In genomic region chrX:6332988-6333719, dm6 we compare ENCODE assay signal across 5 fruit fly cellular contexts.
TF ChIP-seq lines count a peak whose summit lies in the region.

No protein-coding gene starts in this region.

- TF ChIP-seq CTCF in whole organism, embryonic (GFP tag; optimal IDR thresholded peaks at IDR 0.05; lab: Kevin White, UChicago): no peak

TF ChIP-seq in whole organism, adult, 20 proteins besides CTCF, POLR2A, EP300 and RAD21:
- peak; percentile 37 for TF ChIP-seq Mnt (GFP tag; optimal IDR thresholded peaks at IDR 0.05; lab: Kevin White, UChicago)
- no peak for TF ChIP-seq CG33017 (tag; optimal IDR thresholded peaks at IDR 0.05; lab: Kevin White, UChicago)
- TF ChIP-seq CG5204 (GFP tag; optimal IDR thresholded peaks at IDR 0.05; lab: Kevin White, UChicago): peak; percentile 47
- peak; percentile 53 for TF ChIP-seq bab1 (GFP tag; optimal IDR thresholded peaks at IDR 0.05; lab: Kevin White, UChicago)
- TF ChIP-seq Crg-1 (GFP tag; optimal IDR thresholded peaks at IDR 0.05; lab: Kevin White, UChicago): peak; percentile 23
- peak; percentile 65 for TF ChIP-seq tj (GFP tag; optimal IDR thresholded peaks at IDR 0.05; lab: Kevin White, UChicago)
- peak; percentile 53 for TF ChIP-seq Hr96 (GFP tag; optimal IDR thresholded peaks at IDR 0.05; lab: Kevin White, UChicago)
- peak; percentile 23 for TF ChIP-seq CG7045 (GFP tag; optimal IDR thresholded peaks at IDR 0.05; lab: Kevin White, UChicago)
- TF ChIP-seq ovo (GFP tag; optimal IDR thresholded peaks at IDR 0.05; lab: Kevin White, UChicago): no peak
- TF ChIP-seq cnc (optimal IDR thresholded peaks at IDR 0.05; lab: Kevin White, UChicago): no peak
- TF ChIP-seq kay (GFP tag; lab: Kevin White, UChicago; ENCODE audit: borderline replicate concordance): peak; percentile 36
- TF ChIP-seq Clk (GFP tag; optimal IDR thresholded peaks at IDR 0.05; lab: Kevin White, UChicago): no peak
- no peak for TF ChIP-seq CG7101 (tag; optimal IDR thresholded peaks at IDR 0.05; lab: Kevin White, UChicago)
- peak; percentile 14 for TF ChIP-seq pad (GFP tag; optimal IDR thresholded peaks at IDR 0.05; lab: Kevin White, UChicago)
- peak; percentile 30 for TF ChIP-seq CG12768 (GFP tag; optimal IDR thresholded peaks at IDR 0.05; lab: Kevin White, UChicago)
- peak; percentile 57 for TF ChIP-seq CG11617 (GFP tag; optimal IDR thresholded peaks at IDR 0.05; lab: Kevin White, UChicago)

TF ChIP-seq in whole organism, embryonic, 481 proteins besides CTCF, POLR2A, EP300 and RAD21 (continues in another document):
- TF ChIP-seq grau (tag; optimal IDR thresholded peaks at IDR 0.05; lab: Kevin White, UChicago) (peak; percentile 53), CG17802 (tag; optimal IDR thresholded peaks at IDR 0.05; lab: Kevin White, UChicago) (no peak), gro (GFP tag; optimal IDR thresholded peaks at IDR 0.05; lab: Kevin White, UChicago) (no peak), lab (GFP tag; optimal IDR thresholded peaks at IDR 0.05; lab: Kevin White, UChicago) (peak; percentile 7), CG8281 (tag; optimal IDR thresholded peaks at IDR 0.05; lab: Kevin White, UChicago) (no peak), CG13296 (GFP tag; optimal IDR thresholded peaks at IDR 0.05; lab: Kevin White, UChicago) (no peak), Sry-β (GFP tag; optimal IDR thresholded peaks at IDR 0.05; lab: Kevin White, UChicago) (no peak), CG15269 (tag; optimal IDR thresholded peaks at IDR 0.05; lab: Kevin White, UChicago) (peak; percentile 12), ken (GFP tag; IDR thresholded peaks at IDR 0.05; lab: Robert Waterston, UW) (no peak), PHDP (tag; optimal IDR thresholded peaks at IDR 0.05; lab: Kevin White, UChicago) (no peak), corto (GFP tag; optimal IDR thresholded peaks at IDR 0.05; lab: Kevin White, UChicago) (no peak), CG14710 (tag; optimal IDR thresholded peaks at IDR 0.05; lab: Kevin White, UChicago) (no peak), pb (GFP tag; optimal IDR thresholded peaks at IDR 0.05; lab: Kevin White, UChicago) (no peak), Oaz (GFP tag; IDR thresholded peaks at IDR 0.05; lab: Robert Waterston, UW) (no peak), Dref (GFP tag; IDR thresholded peaks at IDR 0.05; lab: Robert Waterston, UW) (no peak), gem (tag; optimal IDR thresholded peaks at IDR 0.05; lab: Kevin White, UChicago) (peak; percentile 31), HHEX (GFP tag; optimal IDR thresholded peaks at IDR 0.05; lab: Kevin White, UChicago) (no peak), CG11456 (GFP tag; IDR thresholded peaks at IDR 0.05; lab: Robert Waterston, UW) (no peak), sim (GFP tag; IDR thresholded peaks at IDR 0.05; lab: Robert Waterston, UW) (no peak), Mes4 (GFP tag; optimal IDR thresholded peaks at IDR 0.05; lab: Kevin White, UChicago) (no peak), caup (GFP tag; optimal IDR thresholded peaks at IDR 0.05; lab: Kevin White, UChicago; ENCODE audit: severe bottlenecking) (no peak)

TF ChIP-seq in whole organism, prepupa, 60 proteins besides CTCF, POLR2A, EP300 and RAD21 (continues in another document):
- TF ChIP-seq CG11294 (GFP tag; IDR thresholded peaks at IDR 0.05; lab: Robert Waterston, UW) (no peak), Hr38 (GFP tag; optimal IDR thresholded peaks at IDR 0.05; lab: Kevin White, UChicago) (no peak), fkh (GFP tag; optimal IDR thresholded peaks at IDR 0.05; lab: Kevin White, UChicago) (no peak), fd59A (GFP tag; optimal IDR thresholded peaks at IDR 0.05; lab: Kevin White, UChicago) (peak; percentile 26), vri (GFP tag; optimal IDR thresholded peaks at IDR 0.05; lab: Kevin White, UChicago) (no peak), Sox14 (GFP tag; optimal IDR thresholded peaks at IDR 0.05; lab: Kevin White, UChicago) (peak; percentile 5), ss (GFP tag; optimal IDR thresholded peaks at IDR 0.05; lab: Kevin White, UChicago) (peak; percentile 20 to 38), Ets96B (tag; optimal IDR thresholded peaks at IDR 0.05; lab: Kevin White, UChicago) (peak; percentile 18), OdsH (GFP tag; optimal IDR thresholded peaks at IDR 0.05; lab: Kevin White, UChicago) (peak; percentile 41), CG9139 (GFP tag; optimal IDR thresholded peaks at IDR 0.05; lab: Kevin White, UChicago) (no peak), dsx (GFP tag; optimal IDR thresholded peaks at IDR 0.05; lab: Kevin White, UChicago; ENCODE audit: poor library complexity, severe bottlenecking) (no peak), topi (GFP tag; optimal IDR thresholded peaks at IDR 0.05; lab: Kevin White, UChicago) (peak; percentile 21), spab (GFP tag; optimal IDR thresholded peaks at IDR 0.05; lab: Kevin White, UChicago) (peak; percentile 39), CG34406 (GFP tag; optimal IDR thresholded peaks at IDR 0.05; lab: Kevin White, UChicago) (peak; percentile 2), CG8319 (GFP tag; optimal IDR thresholded peaks at IDR 0.05; lab: Kevin White, UChicago) (peak; percentile 9), Blimp-1 (GFP tag; optimal IDR thresholded peaks at IDR 0.05; lab: Kevin White, UChicago) (no peak), CG6276 (GFP tag; optimal IDR thresholded peaks at IDR 0.05; lab: Kevin White, UChicago) (peak; percentile 20), CG1621 (tag; optimal IDR thresholded peaks at IDR 0.05; lab: Kevin White, UChicago) (no peak), Sox102F (GFP tag; optimal IDR thresholded peaks at IDR 0.05; lab: Kevin White, UChicago) (peak; percentile 23), Hr39 (GFP tag; optimal IDR thresholded peaks at IDR 0.05; lab: Kevin White, UChicago) (peak; percentile 28)

TF ChIP-seq in whole organism, pupa, 21 proteins besides CTCF, POLR2A, EP300 and RAD21:
- peak; percentile 23 for TF ChIP-seq CG8159 (tag; optimal IDR thresholded peaks at IDR 0.05; lab: Kevin White, UChicago)
- TF ChIP-seq CG14655 (GFP tag; optimal IDR thresholded peaks at IDR 0.05; lab: Kevin White, UChicago): peak; percentile 68
- peak; percentile 21; the same call in 1 of the 2 replicates for TF ChIP-seq CG32121 (GFP tag; IDR thresholded peaks at IDR 0.05; lab: Robert Waterston, UW)
- no peak for TF ChIP-seq Snoo (tag; optimal IDR thresholded peaks at IDR 0.05; lab: Kevin White, UChicago)
- no peak for TF ChIP-seq Pif1A (GFP tag; optimal IDR thresholded peaks at IDR 0.05; lab: Kevin White, UChicago)
- TF ChIP-seq CG9948 (tag; optimal IDR thresholded peaks at IDR 0.05; lab: Kevin White, UChicago): peak; percentile 23
- TF ChIP-seq CG8301 (tag; optimal IDR thresholded peaks at IDR 0.05; lab: Kevin White, UChicago): peak; percentile 52
- TF ChIP-seq CG13204 (GFP tag; optimal IDR thresholded peaks at IDR 0.05; lab: Kevin White, UChicago): peak; percentile 47
- peak; percentile 58; the same call in 2 of the 3 replicates for TF ChIP-seq fd96Ca (GFP tag; IDR thresholded peaks at IDR 0.05; lab: Robert Waterston, UW)
- peak; percentile 52; the same call in 2 of the 3 replicates for TF ChIP-seq CG4496 (GFP tag; IDR thresholded peaks at IDR 0.05; lab: Robert Waterston, UW)
- TF ChIP-seq CG15710 (tag; optimal IDR thresholded peaks at IDR 0.05; lab: Kevin White, UChicago): peak; percentile 24
- TF ChIP-seq D1 (tag; optimal IDR thresholded peaks at IDR 0.05; lab: Kevin White, UChicago): no peak
TF ChIP-seq in whole organism, pupa: peak in this region for 9.

TF ChIP-seq in whole organism, wandering third instar larva, 38 proteins besides CTCF, POLR2A, EP300 and RAD21:
- TF ChIP-seq usp (GFP tag; optimal IDR thresholded peaks at IDR 0.05; lab: Kevin White, UChicago) (no peak), Hr83 (GFP tag; optimal IDR thresholded peaks at IDR 0.05; lab: Kevin White, UChicago; ENCODE audit: poor library complexity, severe bottlenecking) (no peak), Hnf4 (GFP tag; optimal IDR thresholded peaks at IDR 0.05; lab: Kevin White, UChicago) (no peak), rgr (GFP tag; optimal IDR thresholded peaks at IDR 0.05; lab: Kevin White, UChicago) (peak; percentile 2), ey (GFP tag; optimal IDR thresholded peaks at IDR 0.05; lab: Kevin White, UChicago) (peak; percentile 4), Dif (GFP tag; optimal IDR thresholded peaks at IDR 0.05; lab: Kevin White, UChicago; ENCODE audit: partially characterized antibody) (no peak), Sp1 (GFP tag; optimal IDR thresholded peaks at IDR 0.05; lab: Kevin White, UChicago) (no peak), fru (GFP tag; optimal IDR thresholded peaks at IDR 0.05; lab: Kevin White, UChicago) (no peak), dsf (GFP tag; optimal IDR thresholded peaks at IDR 0.05; lab: Kevin White, UChicago; ENCODE audit: borderline replicate concordance) (no peak), Mio (GFP tag; optimal IDR thresholded peaks at IDR 0.05; lab: Kevin White, UChicago) (no peak), foxo (GFP tag; optimal IDR thresholded peaks at IDR 0.05; lab: Kevin White, UChicago) (peak in 1 of 2 experiments; percentile 15), Rel (GFP tag; optimal IDR thresholded peaks at IDR 0.05; lab: Kevin White, UChicago) (no peak), Rel (tag; optimal IDR thresholded peaks at IDR 0.05; lab: Kevin White, UChicago) (peak; percentile 93)
